Fruit fly (Drosophila melanogaster): Measurements from ENCODE around the gene CG9981.

DNA sequence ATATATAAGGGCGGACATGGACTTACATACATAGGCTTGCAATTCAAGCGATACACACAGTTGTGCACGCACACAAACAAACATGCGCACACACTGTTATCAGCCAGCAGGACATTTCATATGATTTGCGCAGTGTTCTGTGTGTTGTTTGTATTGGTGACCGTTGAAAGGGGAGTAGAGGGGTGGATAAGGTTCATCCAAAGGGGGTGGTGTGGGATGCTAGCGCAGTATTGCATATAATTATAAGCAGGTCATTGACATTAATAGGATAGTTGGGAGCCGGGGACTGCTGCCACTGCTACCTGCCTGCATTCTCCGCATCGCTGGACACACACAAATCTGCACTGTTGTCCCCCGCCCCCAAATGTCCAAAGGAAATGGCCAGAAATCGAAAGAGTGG is 23.6 kb upstream of the CG9981 start:
- TF ChIP-seq CG10348 (GFP tag; IDR thresholded peaks at IDR 0.05) (no peak), CG17806 (tag; optimal IDR thresholded peaks at IDR 0.05) (no peak), rn (GFP tag; IDR thresholded peaks at IDR 0.05) (no peak), Pif1B (GFP tag; optimal IDR thresholded peaks at IDR 0.05) (no peak), Pif1A (GFP tag; optimal IDR thresholded peaks at IDR 0.05) (no peak)

Measured in whole organism, pupa.